Fruit fly (Drosophila melanogaster): Measurements from ENCODE around the gene rdgB.

Gene rdgB

dm6 chrX:13748906-13749872, 13.4 kb upstream of the rdgB start (continued):
- 0 out of 3 replicates have a peak, but pooled peaks have one; percentile 59 for TF ChIP-seq CG11456 (GFP tag; IDR thresholded peaks at IDR 0.05)
- TF ChIP-seq CG17359 (tag; optimal IDR thresholded peaks at IDR 0.05), result peak; percentile 66
- peak; percentile 48 for TF ChIP-seq CG32767 (GFP tag; IDR thresholded peaks at IDR 0.05)
- no peak for TF ChIP-seq pfk (GFP tag; optimal IDR thresholded peaks at IDR 0.05)
- peak; percentile 21; the same call in 1 of the 2 replicates for TF ChIP-seq Rx (GFP tag; IDR thresholded peaks at IDR 0.05)
- TF ChIP-seq ranshi (GFP tag; IDR thresholded peaks at IDR 0.05), result 0 out of 2 replicates have a peak, but pooled peaks have one; percentile 75
- no peak for TF ChIP-seq NC2α (GFP tag; optimal IDR thresholded peaks at IDR 0.05)
- TF ChIP-seq danr (GFP tag; IDR thresholded peaks at IDR 0.05), result no peak
- TF ChIP-seq CG14441 (GFP tag; IDR thresholded peaks at IDR 0.05), result peak; percentile 61
- peak; percentile 6 for TF ChIP-seq CG30020 (tag; optimal IDR thresholded peaks at IDR 0.05)
- TF ChIP-seq psq (GFP tag; optimal IDR thresholded peaks at IDR 0.05), result peak; percentile 62
- peak; percentile 78 for TF ChIP-seq unpg (GFP tag; optimal IDR thresholded peaks at IDR 0.05)
- TF ChIP-seq CG1233 (GFP tag; optimal IDR thresholded peaks at IDR 0.05), result peak; percentile 29
- TF ChIP-seq CG10267 (tag; optimal IDR thresholded peaks at IDR 0.05), result peak; percentile 64
- TF ChIP-seq CG7786 (GFP tag; optimal IDR thresholded peaks at IDR 0.05), result peak; percentile 12
- no peak for TF ChIP-seq CG8281 (tag; optimal IDR thresholded peaks at IDR 0.05)
- TF ChIP-seq HHEX (GFP tag; optimal IDR thresholded peaks at IDR 0.05), result peak; percentile 54
- TF ChIP-seq da (GFP tag; optimal IDR thresholded peaks at IDR 0.05), result no peak
- no peak for TF ChIP-seq CG12942 (GFP tag; optimal IDR thresholded peaks at IDR 0.05)
- peak; percentile 43 for TF ChIP-seq Med (GFP tag)
- peak; percentile 43 for TF ChIP-seq run (tag; optimal IDR thresholded peaks at IDR 0.05)
- TF ChIP-seq CG2889 (GFP tag; IDR thresholded peaks at IDR 0.05), result 0 out of 3 replicates have a peak, but pooled peaks have one; percentile 39
- TF ChIP-seq Pdp1 (GFP tag; optimal IDR thresholded peaks at IDR 0.05), result peak in 1 of 2 experiments; percentile 14
- peak; percentile 57 for TF ChIP-seq CG15011 (GFP tag; optimal IDR thresholded peaks at IDR 0.05)
- TF ChIP-seq CG4424 (GFP tag; optimal IDR thresholded peaks at IDR 0.05), result peak; percentile 41
- peak; percentile 33 for TF ChIP-seq cg (GFP tag; optimal IDR thresholded peaks at IDR 0.05)
- TF ChIP-seq stc (GFP tag; IDR thresholded peaks at IDR 0.05), result peak; percentile 84
- TF ChIP-seq CG1647 (GFP tag; optimal IDR thresholded peaks at IDR 0.05), result no peak
- TF ChIP-seq lilli (GFP tag; optimal IDR thresholded peaks at IDR 0.05), result peak; percentile 57
- peak; percentile 76 for TF ChIP-seq E2f1 (GFP tag; IDR thresholded peaks at IDR 0.05)
- TF ChIP-seq gce (GFP tag; IDR thresholded peaks at IDR 0.05), result peak; percentile 48; the same call in 1 of the 3 replicates
- peak; percentile 37; the same call in 1 of the 2 replicates for TF ChIP-seq CG10321 (GFP tag; IDR thresholded peaks at IDR 0.05)
- peak; percentile 14 for TF ChIP-seq Nf-YC (tag; optimal IDR thresholded peaks at IDR 0.05)
- TF ChIP-seq chm (GFP tag; IDR thresholded peaks at IDR 0.05), result peak; percentile 73; the same call in 1 of the 2 replicates
- peak; percentile 57 for TF ChIP-seq caup (GFP tag; optimal IDR thresholded peaks at IDR 0.05; ENCODE audit: severe bottlenecking)
- TF ChIP-seq CG32772 (GFP tag; IDR thresholded peaks at IDR 0.05), result peak; percentile 72
- TF ChIP-seq CG17361 (GFP tag; IDR thresholded peaks at IDR 0.05), result peak; percentile 79
- peak; percentile 78 for TF ChIP-seq HLH3B (GFP tag; IDR thresholded peaks at IDR 0.05)
- peak; percentile 44 for TF ChIP-seq CG18011 (GFP tag; optimal IDR thresholded peaks at IDR 0.05)
- TF ChIP-seq CG8388 (GFP tag; optimal IDR thresholded peaks at IDR 0.05), result peak; percentile 59
- peak; percentile 72 for TF ChIP-seq CG9437 (GFP tag; optimal IDR thresholded peaks at IDR 0.05)
- peak; percentile 82 for TF ChIP-seq sqz (GFP tag; optimal IDR thresholded peaks at IDR 0.05)
- peak; percentile 17 for TF ChIP-seq zfh2 (GFP tag; optimal IDR thresholded peaks at IDR 0.05)
- TF ChIP-seq croc (GFP tag; conservative IDR thresholded peaks at IDR 0.05), result no peak
- TF ChIP-seq CG7372 (GFP tag; IDR thresholded peaks at IDR 0.05), result peak; percentile 66
- TF ChIP-seq HmgZ (tag; optimal IDR thresholded peaks at IDR 0.05), result peak; percentile 70
- TF ChIP-seq Abd-B (GFP tag; optimal IDR thresholded peaks at IDR 0.05), result peak; percentile 31
- TF ChIP-seq CTCF (GFP tag; optimal IDR thresholded peaks at IDR 0.05), result no peak
- TF ChIP-seq Usf (GFP tag; optimal IDR thresholded peaks at IDR 0.05), result no peak
